Worm (Caenorhabditis elegans) whole organism, midembryonic: ENCODE results near the gene F01G10.6.

ENCODE experiments used
- T22C8.4 ChIP-seq: fragments of 200-800 bp; sonication (Bioruptor generic); IDR thresholded peaks from 2 replicates; pipeline ENCODE4 v1.3.6; 2022; ENCODE audit warnings: missing genetic modification characterization, missing compliant biosample characterization
- cog-1 ChIP-seq: sonication (generic microtip); optimal IDR thresholded peaks from 2 replicates; lab custom pipeline; 2016; ENCODE audit warnings: missing genetic modification characterization, missing compliant biosample characterization
- flt-1 ChIP-seq: fragments of 200-800 bp; sonication (Bioruptor generic); IDR thresholded peaks from 2 replicates; pipeline ENCODE4 v1.3.6; 2022; ENCODE audit warnings: missing genetic modification characterization, missing compliant biosample characterization
- klf-2 ChIP-seq: fragments of 200-800 bp; sonication (Bioruptor generic); conservative IDR thresholded peaks from 2 replicates; pipeline ENCODE4 v1.3.6; 2022; ENCODE audit warnings: missing genetic modification reagents, missing genetic modification characterization, missing compliant biosample characterization
- med-1 ChIP-seq: sonication (generic microtip); optimal IDR thresholded peaks from 2 replicates; lab custom pipeline; 2017; ENCODE audit warnings: missing genetic modification characterization, mild to moderate bottlenecking, missing compliant biosample characterization, antibody characterized with exemption, missing genetic modification reagents; ENCODE audit not compliant: insufficient read depth
- ref-1 ChIP-seq: fragments of 200-800 bp; sonication (Bioruptor generic); conservative IDR thresholded peaks from 2 replicates; pipeline ENCODE4 v1.3.6; 2022; ENCODE audit warnings: missing genetic modification reagents, missing genetic modification characterization, missing compliant biosample characterization
- tab-1 ChIP-seq: fragments of 200-800 bp; sonication (Bioruptor generic); IDR thresholded peaks from 2 replicates; pipeline ENCODE4 v1.3.6; 2022; ENCODE audit warnings: missing genetic modification characterization, missing compliant biosample characterization
- ztf-23 ChIP-seq: fragments of 200-800 bp; sonication (Bioruptor generic); IDR thresholded peaks from 2 replicates; pipeline ENCODE4 v1.3.6; 2022; ENCODE audit warnings: missing genetic modification reagents, missing genetic modification characterization, missing compliant biosample characterization
- ztf-29 ChIP-seq: fragments of 200-800 bp; sonication (Bioruptor generic); IDR thresholded peaks from 2 replicates; pipeline ENCODE4 v1.3.6; 2022; ENCODE audit warnings: missing genetic modification reagents, missing genetic modification characterization, missing compliant biosample characterization

DNA sequence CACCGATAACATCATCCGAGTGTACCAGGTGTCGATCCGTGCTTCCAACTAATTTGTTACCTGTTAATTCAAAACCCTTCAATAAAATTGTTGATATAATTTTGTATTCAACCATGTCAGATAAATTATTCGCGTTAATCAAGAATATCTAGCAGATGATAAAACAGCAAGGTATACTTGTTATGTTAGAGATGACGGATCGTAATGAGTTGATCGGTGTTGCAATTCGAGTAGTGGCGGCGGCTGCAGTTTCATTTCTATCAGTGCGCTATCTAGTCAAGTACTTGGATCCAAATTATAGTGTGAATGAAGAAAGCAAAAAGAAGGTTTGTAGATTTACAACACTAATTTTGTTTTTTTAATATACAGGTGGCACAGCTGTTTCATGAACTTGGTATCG is 49.7 kb downstream of the F01G10.6 start, which contains the start of gene mspn-1:
- TF ChIP-seq klf-2 (GFP tag; lab: Robert Waterston, UW) (no peak), med-1 (no peak), T22C8.4 (GFP tag; lab: Robert Waterston, UW) (no peak), cog-1 (tag; lab: Kevin White, UChicago) (no peak), ztf-23 (no peak), ztf-29 (GFP tag; lab: Robert Waterston, UW) (no peak), ref-1 (GFP tag; lab: Robert Waterston, UW) (no peak), flt-1 (GFP tag; lab: Robert Waterston, UW) (no peak), tab-1 (no peak)
